Worm (Caenorhabditis elegans) whole organism, midembryonic: ENCODE results near the gene C54F6.5.

Experiments
- T22C8.4 ChIP-seq: fragments of 200-800 bp; sonication (Bioruptor generic); IDR thresholded peaks from 2 replicates; pipeline ENCODE4 v1.3.6; 2022; ENCODE audit warnings: missing genetic modification characterization, missing compliant biosample characterization
- cog-1 ChIP-seq: sonication (generic microtip); optimal IDR thresholded peaks from 2 replicates; lab custom pipeline; 2016; ENCODE audit warnings: missing genetic modification characterization, missing compliant biosample characterization
- flt-1 ChIP-seq: fragments of 200-800 bp; sonication (Bioruptor generic); IDR thresholded peaks from 2 replicates; pipeline ENCODE4 v1.3.6; 2022; ENCODE audit warnings: missing genetic modification characterization, missing compliant biosample characterization
- klf-2 ChIP-seq: fragments of 200-800 bp; sonication (Bioruptor generic); conservative IDR thresholded peaks from 2 replicates; pipeline ENCODE4 v1.3.6; 2022; ENCODE audit warnings: missing genetic modification reagents, missing genetic modification characterization, missing compliant biosample characterization
- med-1 ChIP-seq: sonication (generic microtip); optimal IDR thresholded peaks from 2 replicates; lab custom pipeline; 2017; ENCODE audit warnings: missing genetic modification characterization, mild to moderate bottlenecking, missing compliant biosample characterization, antibody characterized with exemption, missing genetic modification reagents; ENCODE audit not compliant: insufficient read depth
- ref-1 ChIP-seq: fragments of 200-800 bp; sonication (Bioruptor generic); conservative IDR thresholded peaks from 2 replicates; pipeline ENCODE4 v1.3.6; 2022; ENCODE audit warnings: missing genetic modification reagents, missing genetic modification characterization, missing compliant biosample characterization
- tab-1 ChIP-seq: fragments of 200-800 bp; sonication (Bioruptor generic); IDR thresholded peaks from 2 replicates; pipeline ENCODE4 v1.3.6; 2022; ENCODE audit warnings: missing genetic modification characterization, missing compliant biosample characterization
- ztf-23 ChIP-seq: fragments of 200-800 bp; sonication (Bioruptor generic); IDR thresholded peaks from 2 replicates; pipeline ENCODE4 v1.3.6; 2022; ENCODE audit warnings: missing genetic modification reagents, missing genetic modification characterization, missing compliant biosample characterization
- ztf-29 ChIP-seq: fragments of 200-800 bp; sonication (Bioruptor generic); IDR thresholded peaks from 2 replicates; pipeline ENCODE4 v1.3.6; 2022; ENCODE audit warnings: missing genetic modification reagents, missing genetic modification characterization, missing compliant biosample characterization

DNA sequence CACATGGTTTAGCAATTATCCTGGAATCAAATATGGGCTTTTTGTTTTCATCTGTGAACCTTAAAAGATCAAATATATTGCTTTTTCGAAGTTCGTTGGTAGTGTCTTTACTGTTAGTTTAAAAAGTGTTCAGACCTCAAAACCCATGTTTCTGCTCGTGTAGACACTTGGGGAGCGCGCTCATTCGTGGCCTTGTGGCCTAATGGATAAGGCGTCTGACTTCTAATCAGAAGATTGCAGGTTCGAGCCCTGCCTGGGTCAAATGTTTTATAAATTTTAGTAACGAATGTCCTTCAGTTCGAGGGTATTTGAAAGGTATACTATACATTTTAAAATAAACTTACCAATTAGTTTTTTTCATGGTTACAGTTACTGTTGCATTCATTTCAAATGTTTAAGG is 22.7 kb upstream of the C54F6.5 start:
- no peak for TF ChIP-seq T22C8.4
- TF ChIP-seq klf-2 (GFP tag; lab: Robert Waterston, UW): no peak
- no peak for TF ChIP-seq flt-1 (GFP tag; lab: Robert Waterston, UW)
- no peak for TF ChIP-seq cog-1
- TF ChIP-seq ztf-23 (GFP tag; lab: Robert Waterston, UW): no peak
- TF ChIP-seq ref-1: no peak
- no peak for TF ChIP-seq med-1 (GFP tag; lab: Kevin White, UChicago)
- no peak for TF ChIP-seq ztf-29 (GFP tag; lab: Robert Waterston, UW)
- no peak for TF ChIP-seq tab-1
